Fruit fly (Drosophila melanogaster): ENCODE results near the gene CG32262.

Gene CG32262

DNA sequence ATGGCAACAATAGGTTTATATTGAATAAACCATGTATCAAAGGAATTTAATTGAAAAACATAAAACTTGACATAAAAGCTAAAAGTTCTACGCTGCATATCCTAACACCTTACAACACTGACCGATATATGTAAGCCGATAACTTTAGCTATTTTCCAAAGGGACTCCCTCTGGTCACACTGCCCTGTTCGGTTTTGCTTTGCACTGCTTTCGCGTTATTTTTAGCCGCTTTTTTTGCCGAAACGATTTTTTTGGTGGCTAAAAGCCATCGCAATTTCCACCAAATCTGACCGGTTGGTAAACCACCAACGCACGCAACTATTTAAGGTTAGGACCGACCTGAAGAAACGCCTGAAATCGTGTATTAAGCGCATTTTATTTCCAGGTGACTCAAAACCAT lies 1.1 kb upstream of the CG32262 start, which contains the start of the genes CG32263 and PIG-B (continued):
- TF ChIP-seq Camta (GFP tag; optimal IDR thresholded peaks at IDR 0.05) (no peak), Dip3 (GFP tag; optimal IDR thresholded peaks at IDR 0.05) (no peak), eve (GFP tag; optimal IDR thresholded peaks at IDR 0.05) (no peak), GATAe (GFP tag; conservative IDR thresholded peaks at IDR 0.05) (no peak), Ada2b (GFP tag; IDR thresholded peaks at IDR 0.05) (no peak), CG2199 (GFP tag; IDR thresholded peaks at IDR 0.05) (no peak), C15 (GFP tag; IDR thresholded peaks at IDR 0.05) (no peak), sima (GFP tag; optimal IDR thresholded peaks at IDR 0.05) (no peak), Hr3 (GFP tag; optimal IDR thresholded peaks at IDR 0.05) (no peak), Hr51 (GFP tag; optimal IDR thresholded peaks at IDR 0.05) (no peak), CG15073 (GFP tag; optimal IDR thresholded peaks at IDR 0.05) (no peak), dmrt99B (tag; optimal IDR thresholded peaks at IDR 0.05) (no peak), slp2 (GFP tag; optimal IDR thresholded peaks at IDR 0.05) (no peak), BEAF-32 (GFP tag; optimal IDR thresholded peaks at IDR 0.05) (peak; percentile 53), CG4328 (GFP tag; optimal IDR thresholded peaks at IDR 0.05) (no peak), CG12236 (GFP tag; optimal IDR thresholded peaks at IDR 0.05) (no peak), hth (optimal IDR thresholded peaks at IDR 0.05) (no peak), Sox102F (GFP tag; optimal IDR thresholded peaks at IDR 0.05) (no peak), dimm (GFP tag; IDR thresholded peaks at IDR 0.05) (no peak), CG1832 (GFP tag; optimal IDR thresholded peaks at IDR 0.05) (no peak), jigr1 (GFP tag; IDR thresholded peaks at IDR 0.05) (no peak), ERR (GFP tag; optimal IDR thresholded peaks at IDR 0.05) (no peak), fu2 (GFP tag; optimal IDR thresholded peaks at IDR 0.05) (no peak), lab (GFP tag; optimal IDR thresholded peaks at IDR 0.05) (no peak), CG14710 (tag; optimal IDR thresholded peaks at IDR 0.05) (peak; percentile 29), CG4424 (GFP tag; optimal IDR thresholded peaks at IDR 0.05) (no peak), CG6175 (GFP tag; IDR thresholded peaks at IDR 0.05) (no peak), CG11723 (GFP tag; optimal IDR thresholded peaks at IDR 0.05) (no peak), so (GFP tag; IDR thresholded peaks at IDR 0.05) (no peak), CG6791 (GFP tag; IDR thresholded peaks at IDR 0.05; ENCODE audit: partially characterized antibody) (peak; percentile 91), Sry-δ (GFP tag; optimal IDR thresholded peaks at IDR 0.05) (peak; percentile 60), CG6272 (GFP tag; IDR thresholded peaks at IDR 0.05) (no peak), CG14441 (GFP tag; IDR thresholded peaks at IDR 0.05) (no peak), CG10147 (GFP tag; optimal IDR thresholded peaks at IDR 0.05) (no peak), inv (GFP tag; IDR thresholded peaks at IDR 0.05; ENCODE audit: partially characterized antibody) (peak; percentile 21; the same call in 1 of the 2 replicates), bowl (GFP tag; IDR thresholded peaks at IDR 0.05) (no peak), CG16813 (GFP tag; IDR thresholded peaks at IDR 0.05; ENCODE audit: partially characterized antibody) (peak; percentile 70), z (GFP tag; IDR thresholded peaks at IDR 0.05) (no peak), trem (tag; optimal IDR thresholded peaks at IDR 0.05) (peak; percentile 38), jumu (GFP tag; optimal IDR thresholded peaks at IDR 0.05) (peak; percentile 45), CG30403 (GFP tag; optimal IDR thresholded peaks at IDR 0.05) (no peak), CG10565 (GFP tag; optimal IDR thresholded peaks at IDR 0.05) (no peak), dysf (GFP tag; IDR thresholded peaks at IDR 0.05) (no peak), CG34422 (GFP tag; IDR thresholded peaks at IDR 0.05) (peak; percentile 44; the same call in 1 of the 3 replicates), D19A (tag; optimal IDR thresholded peaks at IDR 0.05) (no peak), D19B (GFP tag; optimal IDR thresholded peaks at IDR 0.05) (no peak), CG7963 (GFP tag; IDR thresholded peaks at IDR 0.05; ENCODE audit: partially characterized antibody) (peak; percentile 51; the same call in 2 of the 3 replicates), tap (tag; optimal IDR thresholded peaks at IDR 0.05) (no peak), Scr (GFP tag; IDR thresholded peaks at IDR 0.05; ENCODE audit: partially characterized antibody) (peak; percentile 65), CG7786 (GFP tag; optimal IDR thresholded peaks at IDR 0.05) (no peak)
